Worm (Caenorhabditis elegans): ENCODE results near the gene cyp-33C9.

ce11 chrV:3044837-3045236 lies 49.5 kb downstream of the cyp-33C9 start, which contains the start of gene F59D6.1:
- TF ChIP-seq snpc-4 (tag; optimal IDR thresholded peaks at IDR 0.05) (no peak), ama-1 (optimal IDR thresholded peaks at IDR 0.05) (no peak), ceh-16 (tag; optimal IDR thresholded peaks at IDR 0.05) (no peak), fos-1 (tag; optimal IDR thresholded peaks at IDR 0.05) (no peak), unc-39 (tag; optimal IDR thresholded peaks at IDR 0.05) (no peak), ceh-82 (tag; optimal IDR thresholded peaks at IDR 0.05) (no peak), ztf-11 (tag; optimal IDR thresholded peaks at IDR 0.05) (no peak), skn-1 (tag; optimal IDR thresholded peaks at IDR 0.05) (no peak), lin-39 (tag; optimal IDR thresholded peaks at IDR 0.05) (no peak), nhr-21 (tag; optimal IDR thresholded peaks at IDR 0.05) (no peak), nhr-11 (tag; optimal IDR thresholded peaks at IDR 0.05) (no peak), nhr-12 (tag; optimal IDR thresholded peaks at IDR 0.05) (no peak), crh-2 (tag; optimal IDR thresholded peaks at IDR 0.05) (no peak), mdl-1 (tag; optimal IDR thresholded peaks at IDR 0.05) (no peak)

Data from whole organism, L2 larva.